Fruit fly (Drosophila melanogaster) whole organism, embryonic: ENCODE measurements around the gene Mrm2.

Experiments used
- Asciz ChIP-seq: fragments of 200-800 bp; sonication (Bioruptor generic); optimal IDR thresholded peaks from 2 replicates; lab custom pipeline; 2017; ENCODE audit warnings: missing biosample characterization, mild to moderate bottlenecking, missing genetic modification characterization, missing genetic modification reagents
- B-H1 ChIP-seq: fragments of 200-800 bp; sonication (Bioruptor generic); IDR thresholded peaks from 3 replicates; pipeline ENCODE4 v1.3.6; 2022; ENCODE audit warnings: missing biosample characterization, missing genetic modification characterization
- BEAF-32 ChIP-seq: fragments of 200-800 bp; sonication (Bioruptor generic); optimal IDR thresholded peaks from 3 replicates; lab custom pipeline; 2017; ENCODE audit warnings: missing biosample characterization, missing genetic modification characterization, mild to moderate bottlenecking, moderate library complexity, missing genetic modification reagents
- BtbVII ChIP-seq: fragments of 200-800 bp; sonication (Bioruptor generic); optimal IDR thresholded peaks from 3 replicates; lab custom pipeline; 2017; ENCODE audit warnings: missing biosample characterization, mild to moderate bottlenecking, missing genetic modification characterization
- CG10274 ChIP-seq: fragments of 200-800 bp; sonication (Bioruptor generic); optimal IDR thresholded peaks from 3 replicates; lab custom pipeline; 2017; ENCODE audit warnings: missing biosample characterization, mild to moderate bottlenecking, missing genetic modification characterization
- CG10979 ChIP-seq: fragments of 200-800 bp; sonication (Bioruptor generic); optimal IDR thresholded peaks from 2 replicates; lab custom pipeline; 2018; ENCODE audit warnings: missing biosample characterization, mild to moderate bottlenecking, missing genetic modification characterization, moderate library complexity
- CG1233 ChIP-seq: fragments of 200-800 bp; sonication (Bioruptor generic); optimal IDR thresholded peaks from 4 replicates; lab custom pipeline; 2018; ENCODE audit warnings: missing biosample characterization, mild to moderate bottlenecking, missing genetic modification characterization
- CG12659 ChIP-seq: fragments of 200-800 bp; sonication (Bioruptor generic); optimal IDR thresholded peaks from 3 replicates; lab custom pipeline; 2017; ENCODE audit warnings: mild to moderate bottlenecking, missing biosample characterization, missing genetic modification reagents, missing genetic modification characterization
- CG13424 ChIP-seq: fragments of 200-800 bp; sonication (Bioruptor generic); optimal IDR thresholded peaks from 2 replicates; lab custom pipeline; 2019; ENCODE audit warnings: missing biosample characterization, mild to moderate bottlenecking, missing genetic modification characterization, moderate library complexity
- CG16779 ChIP-seq: fragments of 200-800 bp; sonication (Bioruptor generic); IDR thresholded peaks from 2 replicates; pipeline ENCODE4 v1.3.6; 2022; ENCODE audit warnings: missing biosample characterization, missing genetic modification characterization
- CG16813 ChIP-seq: fragments of 200-800 bp; sonication (Bioruptor generic); IDR thresholded peaks from 3 replicates; pipeline ENCODE4 v1.3.6; 2022; ENCODE audit warnings: missing biosample characterization, missing genetic modification characterization; ENCODE audit not compliant: partially characterized antibody
- CG17361 ChIP-seq: fragments of 200-800 bp; sonication (Bioruptor generic); IDR thresholded peaks from 3 replicates; pipeline ENCODE4 v1.3.6; 2022; ENCODE audit warnings: missing biosample characterization, missing genetic modification characterization
- CG17802 ChIP-seq: fragments of 200-800 bp; sonication (Bioruptor generic); optimal IDR thresholded peaks from 2 replicates; lab custom pipeline; 2018; ENCODE audit warnings: missing biosample characterization, mild to moderate bottlenecking, missing genetic modification characterization, moderate library complexity
- CG2116 ChIP-seq: fragments of 200-800 bp; sonication (Bioruptor generic); optimal IDR thresholded peaks from 3 replicates; lab custom pipeline; 2018; ENCODE audit warnings: missing biosample characterization, mild to moderate bottlenecking, missing genetic modification characterization
- CG2202 ChIP-seq: fragments of 200-800 bp; sonication (Bioruptor generic); optimal IDR thresholded peaks from 2 replicates; lab custom pipeline; 2018; ENCODE audit warnings: missing biosample characterization, mild to moderate bottlenecking, missing genetic modification characterization
- CG2875 ChIP-seq: fragments of 200-800 bp; sonication (Bioruptor generic); optimal IDR thresholded peaks from 2 replicates; lab custom pipeline; 2017; ENCODE audit warnings: missing biosample characterization, mild to moderate bottlenecking, missing genetic modification characterization, missing genetic modification reagents
- CG31224 ChIP-seq: fragments of 200-800 bp; sonication (Bioruptor generic); IDR thresholded peaks from 2 replicates; pipeline ENCODE4 v1.3.6; 2022; ENCODE audit warnings: missing biosample characterization, missing genetic modification characterization
- CG31441 ChIP-seq: fragments of 200-800 bp; sonication (Bioruptor generic); IDR thresholded peaks from 2 replicates; pipeline ENCODE4 v1.3.6; 2022; ENCODE audit warnings: missing biosample characterization, missing genetic modification characterization
- CG34224 ChIP-seq: fragments of 200-800 bp; sonication (Bioruptor generic); IDR thresholded peaks from 3 replicates; pipeline ENCODE4 v1.3.6; 2022; ENCODE audit warnings: missing biosample characterization, missing genetic modification characterization; ENCODE audit not compliant: partially characterized antibody
- CG3847 ChIP-seq: fragments of 200-800 bp; sonication (Bioruptor generic); IDR thresholded peaks from 2 replicates; pipeline ENCODE4 v1.3.6; 2022; ENCODE audit warnings: missing biosample characterization, missing genetic modification characterization
- CG4820 ChIP-seq: fragments of 200-800 bp; sonication (Bioruptor generic); optimal IDR thresholded peaks from 3 replicates; lab custom pipeline; 2016; ENCODE audit warnings: missing biosample characterization, missing genetic modification characterization
- CG8924 ChIP-seq: fragments of 200-800 bp; optimal IDR thresholded peaks from 3 replicates; lab custom pipeline; 2019; ENCODE audit warnings: missing biosample characterization, mild to moderate bottlenecking, missing genetic modification characterization, moderate library complexity
- CHES-1-like ChIP-seq: fragments of 200-800 bp; sonication (Bioruptor generic); optimal IDR thresholded peaks from 2 replicates; lab custom pipeline; 2016; ENCODE audit warnings: missing biosample characterization, missing genetic modification characterization
- D19A ChIP-seq: fragments of 200-800 bp; optimal IDR thresholded peaks from 3 replicates; lab custom pipeline; 2019; ENCODE audit warnings: missing biosample characterization, mild to moderate bottlenecking, missing genetic modification characterization, moderate library complexity
- Deaf1 ChIP-seq: fragments of 200-800 bp; optimal IDR thresholded peaks from 3 replicates; lab custom pipeline; 2019; ENCODE audit warnings: missing biosample characterization, mild to moderate bottlenecking, missing genetic modification characterization, moderate library complexity
- Dip3 ChIP-seq: fragments of 200-800 bp; sonication (Bioruptor generic); optimal IDR thresholded peaks from 3 replicates; lab custom pipeline; 2016; ENCODE audit warnings: missing biosample characterization, missing genetic modification characterization
- Dll ChIP-seq: fragments of 200-800 bp; sonication (Bioruptor generic); IDR thresholded peaks from 4 replicates; pipeline ENCODE4 v1.3.6; 2022; ENCODE audit warnings: missing biosample characterization, missing genetic modification characterization; ENCODE audit not compliant: partially characterized antibody
- H2.0 ChIP-seq: fragments of 200-800 bp; sonication (Bioruptor generic); IDR thresholded peaks from 2 replicates; pipeline ENCODE4 v1.3.6; 2022; ENCODE audit warnings: missing biosample characterization, missing genetic modification characterization
- HLH4C ChIP-seq: fragments of 200-800 bp; sonication (Bioruptor generic); IDR thresholded peaks from 3 replicates; pipeline ENCODE4 v1.3.6; 2022; ENCODE audit warnings: missing biosample characterization, missing genetic modification characterization; ENCODE audit not compliant: partially characterized antibody
- Hr78 ChIP-seq, 2 experiments: fragments of 200-800 bp in 1 of 2; fragments of >200 bp in 1 of 2; sonication (Bioruptor generic) in 1 of 2; optimal IDR thresholded peaks; 2 replicates each; lab custom pipeline; 2017 to 2019; ENCODE audit warnings: missing biosample characterization in 2 of 2, missing genetic modification characterization in 2 of 2, mild to moderate bottlenecking in 1 of 2, moderate library complexity in 1 of 2
- NC2α ChIP-seq: fragments of 200-800 bp; sonication (Bioruptor generic); optimal IDR thresholded peaks from 2 replicates; lab custom pipeline; 2016; ENCODE audit warnings: missing biosample characterization, missing genetic modification characterization
- Nf-YB ChIP-seq: fragments of 200-800 bp; sonication (Bioruptor generic); optimal IDR thresholded peaks from 3 replicates; lab custom pipeline; 2019; ENCODE audit warnings: missing biosample characterization, mild to moderate bottlenecking, missing genetic modification characterization, moderate library complexity
- Oli ChIP-seq: fragments of 200-800 bp; sonication (Bioruptor generic); optimal IDR thresholded peaks from 2 replicates; lab custom pipeline; 2018; ENCODE audit warnings: missing biosample characterization, mild to moderate bottlenecking, missing genetic modification characterization, moderate library complexity
- Ravus ChIP-seq: fragments of 200-800 bp; sonication (Bioruptor generic); IDR thresholded peaks from 2 replicates; pipeline ENCODE4 v1.3.6; 2022; ENCODE audit warnings: missing biosample characterization, missing genetic modification characterization
- TFAM ChIP-seq: fragments of 200-800 bp; sonication (Bioruptor generic); optimal IDR thresholded peaks from 2 replicates; lab custom pipeline; 2017; ENCODE audit warnings: missing biosample characterization, missing genetic modification characterization, inconsistent platforms
- cad ChIP-seq: fragments of >200 bp; optimal IDR thresholded peaks from 2 replicates; lab custom pipeline; 2017; ENCODE audit warnings: missing biosample characterization, missing genetic modification characterization
- cas ChIP-seq: fragments of 200-800 bp; sonication (Bioruptor generic); IDR thresholded peaks from 2 replicates; pipeline ENCODE4 v1.3.6; 2022; ENCODE audit warnings: missing biosample characterization, missing genetic modification characterization
- corto ChIP-seq: fragments of 200-800 bp; sonication (Bioruptor generic); optimal IDR thresholded peaks from 2 replicates; lab custom pipeline; 2016; ENCODE audit warnings: missing biosample characterization, mild to moderate bottlenecking, missing genetic modification characterization, moderate library complexity
- crc ChIP-seq: fragments of 200-800 bp; sonication (Bioruptor generic); optimal IDR thresholded peaks from 2 replicates; lab custom pipeline; 2016; ENCODE audit warnings: missing biosample characterization, missing genetic modification characterization
- exex ChIP-seq: fragments of 200-800 bp; sonication (Bioruptor generic); optimal IDR thresholded peaks from 4 replicates; lab custom pipeline; 2018; ENCODE audit warnings: missing biosample characterization, mild to moderate bottlenecking, missing genetic modification characterization, moderate library complexity
- ham ChIP-seq: fragments of 200-800 bp; sonication (Bioruptor generic); IDR thresholded peaks from 2 replicates; pipeline ENCODE4 v1.3.6; 2022; ENCODE audit warnings: missing biosample characterization, missing genetic modification characterization
- nmo ChIP-seq: fragments of 200-800 bp; sonication (Bioruptor generic); optimal IDR thresholded peaks from 2 replicates; lab custom pipeline; 2018; ENCODE audit warnings: missing biosample characterization, mild to moderate bottlenecking, missing genetic modification characterization, moderate library complexity
- oc ChIP-seq: fragments of 200-800 bp; sonication (Bioruptor generic); optimal IDR thresholded peaks from 2 replicates; lab custom pipeline; 2018; ENCODE audit warnings: missing biosample characterization, mild to moderate bottlenecking, missing genetic modification characterization, moderate library complexity
- pros ChIP-seq: fragments of 200-800 bp; sonication (Bioruptor generic); optimal IDR thresholded peaks from 3 replicates; lab custom pipeline; 2019; ENCODE audit warnings: missing biosample characterization, mild to moderate bottlenecking, missing genetic modification characterization, moderate library complexity
- pzg ChIP-seq: fragments of 200-800 bp; sonication (Bioruptor generic); optimal IDR thresholded peaks from 3 replicates; lab custom pipeline; 2018; ENCODE audit warnings: missing biosample characterization, mild to moderate bottlenecking, missing genetic modification characterization, moderate library complexity
- seq ChIP-seq: fragments of 200-800 bp; sonication (Bioruptor generic); IDR thresholded peaks from 2 replicates; pipeline ENCODE4 v1.3.6; 2022; ENCODE audit warnings: missing biosample characterization, missing genetic modification characterization
- sna ChIP-seq: fragments of 200-800 bp; sonication (Bioruptor generic); IDR thresholded peaks from 2 replicates; pipeline ENCODE4 v1.3.6; 2022; ENCODE audit warnings: missing biosample characterization, missing genetic modification characterization; ENCODE audit not compliant: partially characterized antibody
- zf30C ChIP-seq: fragments of 200-800 bp; sonication (Bioruptor generic); optimal IDR thresholded peaks from 3 replicates; lab custom pipeline; 2018; ENCODE audit warnings: missing biosample characterization, mild to moderate bottlenecking, missing genetic modification characterization

Mrm2 gene

DNA sequence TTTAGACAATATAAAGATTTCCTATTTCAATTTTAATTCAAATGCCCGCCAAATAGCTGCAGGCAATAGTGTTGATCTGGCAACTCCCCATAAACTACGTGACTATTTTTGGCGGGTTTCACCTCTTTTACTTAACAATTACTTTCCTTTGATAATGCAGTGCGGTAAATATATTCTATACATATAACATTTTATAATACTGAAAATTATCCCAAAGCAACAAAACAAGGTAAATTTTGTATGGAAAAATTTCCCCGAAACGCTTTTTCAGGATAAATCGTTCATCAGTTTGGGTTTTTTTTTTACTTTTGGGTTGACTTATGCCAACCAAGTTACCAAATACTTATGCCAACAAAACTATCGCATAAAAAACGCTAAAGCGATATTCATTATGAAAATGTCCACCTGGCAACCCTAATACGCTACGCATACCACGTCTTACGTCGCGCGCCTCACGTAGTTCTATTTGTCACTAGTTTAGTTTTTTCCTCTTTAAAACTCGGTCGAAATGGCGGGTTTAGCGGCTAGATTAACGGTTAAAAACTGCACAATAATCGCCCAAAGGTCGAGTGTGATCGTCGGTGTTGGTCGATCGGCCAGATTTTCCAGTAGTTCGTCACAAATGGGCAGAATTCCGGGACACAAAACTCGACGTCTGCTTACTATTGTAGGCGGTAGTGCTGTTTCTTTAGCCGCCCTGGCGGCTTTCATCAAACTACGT lies 14.4 kb upstream of the Mrm2 start, which contains the start of gene MICU3 (continued):
- TF ChIP-seq cad (no peak), TFAM (GFP tag; lab: Kevin White, UChicago) (no peak), exex (tag; lab: Kevin White, UChicago) (peak; percentile 5), CG17802 (tag; lab: Kevin White, UChicago) (peak; percentile 36), pros (GFP tag; lab: Kevin White, UChicago) (no peak), CG2202 (tag; lab: Kevin White, UChicago) (no peak), seq (GFP tag; lab: Robert Waterston, UW) (peak; percentile 45; the same call in 1 of the 2 replicates), CG12659 (GFP tag; lab: Kevin White, UChicago) (peak; percentile 75), Hr78 (GFP tag; optimal IDR thresholded peaks at IDR 0.05; lab: Kevin White, UChicago) (no peak), CG10274 (GFP tag; lab: Kevin White, UChicago) (peak; percentile 19), CG31441 (GFP tag; lab: Robert Waterston, UW) (peak; percentile 65), ham (GFP tag; lab: Robert Waterston, UW) (no peak), Asciz (no peak), Deaf1 (no peak), nmo (GFP tag; lab: Kevin White, UChicago) (peak; percentile 75), CG31224 (GFP tag; lab: Robert Waterston, UW) (0 out of 2 replicates have a peak, but pooled peaks have one; percentile 48), CG16779 (GFP tag; lab: Robert Waterston, UW) (no peak), CG17361 (peak; percentile 73; the same call in 2 of the 3 replicates), Nf-YB (GFP tag; lab: Kevin White, UChicago) (no peak), BEAF-32 (GFP tag; lab: Kevin White, UChicago) (peak; percentile 87), Dip3 (peak; percentile 41), sna (GFP tag; lab: Robert Waterston, UW) (peak; percentile 59), CG16813 (GFP tag; lab: Robert Waterston, UW) (peak; percentile 80), CHES-1-like (GFP tag; lab: Kevin White, UChicago) (peak; percentile 22), CG4820 (GFP tag; lab: Kevin White, UChicago) (peak; percentile 63), CG10979 (tag; lab: Kevin White, UChicago) (peak; percentile 37), Ravus (GFP tag; lab: Robert Waterston, UW) (no peak), pzg (GFP tag; lab: Kevin White, UChicago) (peak; percentile 48), CG1233 (GFP tag; lab: Kevin White, UChicago) (peak; percentile 26), CG34224 (peak; percentile 61), HLH4C (GFP tag; lab: Robert Waterston, UW) (peak; percentile 58), zf30C (no peak), cas (GFP tag; lab: Robert Waterston, UW) (no peak), CG2875 (no peak), BtbVII (GFP tag; lab: Kevin White, UChicago) (no peak), CG13424 (peak; percentile 67), oc (tag; lab: Kevin White, UChicago) (no peak), B-H1 (no peak), D19A (tag; lab: Kevin White, UChicago) (no peak), CG8924 (tag; lab: Kevin White, UChicago) (peak; percentile 43), NC2α (GFP tag; lab: Kevin White, UChicago) (no peak), CG2116 (peak; percentile 53), Dll (peak; percentile 89), crc (GFP tag; lab: Kevin White, UChicago) (no peak), Oli (tag; lab: Kevin White, UChicago) (peak; percentile 52), H2.0 (GFP tag; lab: Robert Waterston, UW) (peak; percentile 53; the same call in 1 of the 2 replicates), corto (GFP tag; lab: Kevin White, UChicago) (no peak), CG3847 (GFP tag; lab: Robert Waterston, UW) (peak; percentile 71)
